Fruit fly (Drosophila melanogaster): ENCODE results near the gene disp.

Gene disp

dm6 chr3R:5832345-5832981, 23.6 kb downstream of the disp start:
- no peak for TF ChIP-seq CTCF (optimal IDR thresholded peaks at IDR 0.05)
- no peak for TF ChIP-seq CG8478 (optimal IDR thresholded peaks at IDR 0.05)

- TF ChIP-seq CG8478 (optimal IDR thresholded peaks at IDR 0.05) = no peak
- TF ChIP-seq CTCF (optimal IDR thresholded peaks at IDR 0.05) = no peak
Measured at dm6 chr3R:5831339-5831738, 24.8 kb downstream of the disp start, which contains the start of gene CG1208. TSS of gene CG1208 (plus strand) at chr3R:5831639.

- TF ChIP-seq CG8478 (optimal IDR thresholded peaks at IDR 0.05) (no peak), CTCF (optimal IDR thresholded peaks at IDR 0.05) (no peak)
Measured at dm6 chr3R:5829762-5830161, 26.3 kb downstream of the disp start, which contains the start of gene glob3. TSS of gene glob3 (plus strand) at chr3R:5830062.

dm6 chr3R:5824456-5824855, 31.7 kb downstream of the disp start, which contains the start of the genes Sec20 and dgrn:
TSS of gene Sec20 (minus strand) at chr3R:5824532.
TSS of gene dgrn (plus strand) at chr3R:5824615.
- TF ChIP-seq CG8478 (optimal IDR thresholded peaks at IDR 0.05) = no peak
- TF ChIP-seq CTCF (optimal IDR thresholded peaks at IDR 0.05) = no peak

- TF ChIP-seq CTCF (optimal IDR thresholded peaks at IDR 0.05) = no peak
- no peak for TF ChIP-seq CG8478 (optimal IDR thresholded peaks at IDR 0.05)
Measured at dm6 chr3R:5821750-5822149, 34.4 kb downstream of the disp start, which contains the start of gene CG46303. TSS of gene CG46303 (plus strand) at chr3R:5821972.

- TF ChIP-seq CTCF (optimal IDR thresholded peaks at IDR 0.05) (no peak), CG8478 (optimal IDR thresholded peaks at IDR 0.05) (no peak)
Measured at dm6 chr3R:5821243-5821642, 34.9 kb downstream of the disp start, which contains the start of gene Hpr1. TSS of gene Hpr1 (minus strand) at chr3R:5821440.

- no peak for TF ChIP-seq CG8478 (optimal IDR thresholded peaks at IDR 0.05)
- no peak for TF ChIP-seq CTCF (optimal IDR thresholded peaks at IDR 0.05)
Measured at dm6 chr3R:5813157-5813659, 42.9 kb downstream of the disp start, which contains the start of gene CG42675. TSS of gene CG42675 (plus strand) at chr3R:5813609.

- TF ChIP-seq CG8478 (optimal IDR thresholded peaks at IDR 0.05) (no peak), CTCF (optimal IDR thresholded peaks at IDR 0.05) (no peak)
Measured at dm6 chr3R:5801703-5802436, 54.2 kb downstream of the disp start, which contains the start of gene CG11000. TSS of gene CG11000 (plus strand) at chr3R:5802328.

All from S2 (cell line).